Worm (Caenorhabditis elegans): ENCODE results near the gene R08E3.3.

DNA sequence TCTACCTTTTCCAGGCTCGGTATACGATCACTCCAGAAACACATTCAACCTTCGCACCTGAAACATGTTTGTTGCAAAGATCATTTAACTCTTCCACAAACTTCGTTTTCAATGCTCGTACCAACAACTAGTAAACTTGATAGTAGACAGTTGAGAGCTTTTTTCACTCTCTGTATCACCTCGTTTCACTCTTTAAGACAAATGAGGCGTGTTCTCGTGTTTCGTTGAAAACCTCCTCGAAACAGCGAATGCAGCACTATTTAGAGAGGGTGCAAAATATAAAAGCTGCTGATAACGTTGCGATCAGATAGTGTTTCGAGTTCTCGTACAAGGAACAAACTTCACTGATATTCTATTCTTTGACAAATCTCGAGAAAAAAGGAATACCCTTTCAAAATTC lies 25.4 kb upstream of the R08E3.3 start, which contains the start of gene F43C9.1:
- TF ChIP-seq nhr-67 (tag; optimal IDR thresholded peaks at IDR 0.05), result no peak
- no peak for TF ChIP-seq unc-39 (tag; optimal IDR thresholded peaks at IDR 0.05)
- no peak for TF ChIP-seq snpc-4 (tag; optimal IDR thresholded peaks at IDR 0.05)
- TF ChIP-seq unc-62 (GFP tag; optimal IDR thresholded peaks at IDR 0.05), result no peak

Data from whole organism, L3 larva.